Worm (Caenorhabditis elegans): Measurements from ENCODE around the gene Y57G11C.3.

Gene Y57G11C.3

DNA sequence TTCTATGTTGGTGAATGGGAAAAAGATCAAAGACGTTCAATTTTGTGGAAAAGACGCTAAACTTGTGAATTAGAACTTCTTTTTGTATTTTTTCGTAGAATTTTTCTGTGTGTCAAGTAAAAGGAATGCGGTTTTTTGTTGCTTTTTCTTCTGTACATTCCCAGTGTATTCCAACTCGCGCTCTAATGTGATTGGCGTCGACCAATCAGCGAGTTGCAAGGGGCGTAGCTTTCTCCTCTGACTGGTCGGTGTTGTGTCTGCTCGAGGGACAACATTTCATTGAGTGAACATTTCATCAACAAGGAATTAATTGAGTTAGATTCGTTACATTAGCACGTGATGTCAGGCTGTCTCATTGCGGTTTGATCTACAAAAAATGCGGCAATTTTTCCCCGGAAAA is 32.9 kb downstream of the Y57G11C.3 start:
- TF ChIP-seq sox-4 (tag; optimal IDR thresholded peaks at IDR 0.05) (no peak), nfya-1 (tag; optimal IDR thresholded peaks at IDR 0.05) (peak; percentile 68)

DNA sequence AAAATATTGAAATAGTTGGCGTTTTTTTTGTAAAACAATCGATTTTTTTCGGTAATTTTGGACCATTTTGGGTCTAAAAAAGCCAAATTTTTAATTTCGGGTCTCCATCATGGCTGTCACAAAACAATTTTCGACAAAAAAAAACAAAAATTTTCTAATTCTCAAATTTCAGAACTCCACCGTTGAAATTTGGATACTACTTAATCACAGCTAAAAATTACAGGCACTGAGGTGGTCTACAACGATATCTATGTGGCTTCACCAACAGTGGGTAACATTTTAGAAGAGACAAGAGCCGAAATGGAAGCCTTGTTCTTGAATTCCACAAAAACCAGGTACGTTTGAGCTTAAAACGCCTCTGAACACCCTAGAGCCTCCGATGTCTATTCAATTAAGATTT is 34.3 kb downstream of the Y57G11C.3 start, which contains the start of gene Y57G11C.1142:
Gene Y57G11C.1142, plus strand, starts transcription at position 301 of the 400 bp plus-strand sequence.
- TF ChIP-seq ceh-18 (tag; optimal IDR thresholded peaks at IDR 0.05) (no peak), unc-86 (tag; optimal IDR thresholded peaks at IDR 0.05) (no peak), ceh-2 (tag; optimal IDR thresholded peaks at IDR 0.05) (no peak), mec-3 (tag; optimal IDR thresholded peaks at IDR 0.05; ENCODE audit: borderline replicate concordance) (no peak), ttx-3 (tag; optimal IDR thresholded peaks at IDR 0.05) (no peak), hlh-6 (tag; optimal IDR thresholded peaks at IDR 0.05) (no peak), odd-2 (tag; optimal IDR thresholded peaks at IDR 0.05) (no peak), unc-42 (tag; optimal IDR thresholded peaks at IDR 0.05) (no peak), nhr-232 (tag; optimal IDR thresholded peaks at IDR 0.05) (no peak), fkh-10 (GFP tag; optimal IDR thresholded peaks at IDR 0.05) (no peak), ceh-31 (tag; optimal IDR thresholded peaks at IDR 0.05) (no peak), tbx-7 (tag; optimal IDR thresholded peaks at IDR 0.05) (no peak)

DNA sequence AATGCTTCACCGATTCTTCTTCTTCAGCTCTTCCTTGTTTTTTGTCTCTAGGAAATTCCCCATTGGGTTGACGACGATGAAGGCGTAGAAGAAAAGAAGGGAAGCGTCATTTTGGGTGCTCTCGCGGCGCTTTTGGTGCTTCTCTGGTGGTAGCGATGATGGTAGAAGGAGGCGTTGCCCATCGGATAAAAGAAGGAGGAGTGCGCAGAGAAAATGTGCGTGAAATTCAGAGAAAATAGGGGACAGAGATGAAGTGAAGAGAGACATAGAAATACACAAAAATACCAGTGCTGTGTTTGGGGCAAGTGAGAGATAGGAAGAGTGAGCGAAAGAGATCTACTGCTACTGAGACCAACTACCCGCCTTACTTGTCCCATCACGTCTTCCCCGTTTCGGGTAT is 38.9 kb downstream of the Y57G11C.3 start, which contains the start of gene oig-5:
Gene oig-5, plus strand, starts transcription at position 301 of the 400 bp plus-strand sequence.
- peak; percentile 9 for TF ChIP-seq ceh-31 (tag; optimal IDR thresholded peaks at IDR 0.05)
- no peak for TF ChIP-seq ceh-30 (tag; optimal IDR thresholded peaks at IDR 0.05)

DNA sequence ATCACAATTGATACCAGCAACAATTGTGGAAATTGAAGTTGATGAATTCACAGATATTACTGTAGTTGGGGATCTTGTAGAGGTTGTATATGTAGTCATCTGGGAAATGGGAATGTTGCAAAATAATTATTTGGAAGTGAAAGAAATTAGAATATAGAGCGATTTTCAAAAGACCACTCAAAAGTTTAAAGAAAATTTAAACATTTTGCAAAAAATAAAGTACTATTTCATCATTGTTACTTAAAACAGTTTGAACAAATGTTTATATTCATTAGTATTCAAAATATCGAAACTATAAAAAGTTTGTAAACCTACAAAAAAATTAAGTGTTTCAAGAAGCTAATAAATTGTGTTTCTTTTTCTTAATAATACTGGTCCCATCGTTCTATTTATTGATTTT is 48.3 kb downstream of the Y57G11C.3 start, which contains the start of gene Y57G11C.46:
Gene Y57G11C.46, minus strand, starts transcription at position 101 of the 400 bp plus-strand sequence.
- TF ChIP-seq dve-1 (tag; optimal IDR thresholded peaks at IDR 0.05) (no peak), ceh-6 (GFP tag; optimal IDR thresholded peaks at IDR 0.05) (no peak), ceh-9 (tag; optimal IDR thresholded peaks at IDR 0.05) (no peak)
